Worm (Caenorhabditis elegans): ENCODE measurements around the gene C08E8.10.

DNA sequence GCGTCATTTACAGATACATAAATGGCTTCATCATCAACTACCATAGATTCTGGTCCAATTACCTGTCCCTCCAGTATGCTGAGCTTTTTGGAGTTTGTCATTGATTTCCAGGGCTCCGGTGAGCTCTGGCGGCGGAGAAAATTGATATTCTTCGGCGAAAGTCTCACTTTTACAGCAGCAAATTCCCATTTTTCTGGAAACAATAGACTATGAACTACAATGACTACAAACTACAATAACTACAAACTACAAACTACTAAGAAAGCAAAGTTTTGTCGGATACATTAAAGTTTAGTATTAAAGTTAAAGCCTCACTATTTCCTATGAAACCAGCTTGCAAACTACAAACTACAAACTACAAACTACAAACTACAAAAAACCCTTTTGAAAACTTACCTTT lies 16.0 kb upstream of the C08E8.10 start, which contains the start of gene C08E8.2:
- TF ChIP-seq ztf-11 (tag; optimal IDR thresholded peaks at IDR 0.05) (no peak), snpc-4 (tag; optimal IDR thresholded peaks at IDR 0.05) (no peak), ztf-1 (GFP tag; conservative IDR thresholded peaks at IDR 0.05) (no peak)

All from whole organism, L2 larva.